5 worm cellular contexts compared by ENCODE assay signal in the genomic region with DNA sequence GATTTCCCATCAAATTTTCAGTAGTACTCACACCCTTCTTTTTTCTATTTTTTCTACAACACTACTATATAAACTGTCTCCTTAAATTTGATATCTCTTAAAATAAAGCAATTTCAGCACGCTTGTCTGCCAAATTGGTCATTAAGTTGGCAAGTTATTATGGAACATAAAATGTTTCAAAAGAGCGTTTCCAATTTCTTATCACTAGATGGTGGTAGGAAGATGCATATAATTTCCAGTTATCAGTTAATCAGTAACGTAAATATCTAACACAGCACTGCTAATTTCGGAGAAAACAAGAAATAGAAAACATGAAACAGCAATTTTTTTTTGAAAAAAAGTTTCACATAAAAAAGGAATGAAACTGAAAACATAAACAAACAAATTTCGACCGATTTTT.
TF ChIP-seq lines count a peak whose summit lies in the region.

No protein-coding gene starts in this region.

TF ChIP-seq in whole organism, L2 larva, 48 proteins besides CTCF, POLR2A, EP300 and RAD21:
- TF ChIP-seq unc-39 (tag; optimal IDR thresholded peaks at IDR 0.05; lab: Kevin White, UChicago) (no peak), sem-4 (tag; optimal IDR thresholded peaks at IDR 0.05; lab: Kevin White, UChicago) (no peak), nhr-237 (tag; optimal IDR thresholded peaks at IDR 0.05; lab: Kevin White, UChicago) (no peak), fos-1 (tag; optimal IDR thresholded peaks at IDR 0.05; lab: Kevin White, UChicago) (peak; percentile 4), ceh-16 (tag; optimal IDR thresholded peaks at IDR 0.05; lab: Kevin White, UChicago) (no peak), sma-9 (GFP tag; optimal IDR thresholded peaks at IDR 0.05; lab: Kevin White, UChicago) (no peak), sma-9 (tag; optimal IDR thresholded peaks at IDR 0.05; lab: Kevin White, UChicago) (no peak), gmeb-1 (tag; optimal IDR thresholded peaks at IDR 0.05; lab: Kevin White, UChicago) (no peak)

TF ChIP-seq in whole organism, L3 larva, 47 proteins besides CTCF, POLR2A, EP300 and RAD21:
- TF ChIP-seq sea-2 (GFP tag; optimal IDR thresholded peaks at IDR 0.05; lab: Kevin White, UChicago) (no peak), mml-1 (tag; optimal IDR thresholded peaks at IDR 0.05; lab: Kevin White, UChicago) (no peak), ceh-82 (tag; optimal IDR thresholded peaks at IDR 0.05; lab: Kevin White, UChicago) (no peak), egl-27 (tag; optimal IDR thresholded peaks at IDR 0.05; lab: Kevin White, UChicago) (no peak), elt-2 (tag; optimal IDR thresholded peaks at IDR 0.05; lab: Kevin White, UChicago) (peak; percentile 14), nhr-12 (tag; optimal IDR thresholded peaks at IDR 0.05; lab: Kevin White, UChicago) (no peak), fkh-10 (GFP tag; optimal IDR thresholded peaks at IDR 0.05; lab: Kevin White, UChicago) (peak; percentile 12), ceh-9 (tag; optimal IDR thresholded peaks at IDR 0.05; lab: Kevin White, UChicago) (no peak)

TF ChIP-seq in whole organism, L4 larva, 104 proteins besides CTCF, POLR2A, EP300 and RAD21:
- TF ChIP-seq zfp-2 (tag; optimal IDR thresholded peaks at IDR 0.05; lab: Kevin White, UChicago) (no peak), daf-16 (GFP tag; optimal IDR thresholded peaks at IDR 0.05; lab: Kevin White, UChicago) (no peak), daf-16 (tag; optimal IDR thresholded peaks at IDR 0.05; lab: Kevin White, UChicago) (peak; percentile 51), dpl-1 (GFP tag; optimal IDR thresholded peaks at IDR 0.05; lab: Kevin White, UChicago) (no peak)

TF ChIP-seq in whole organism, late embryonic, 69 proteins besides CTCF, POLR2A, EP300 and RAD21:
- TF ChIP-seq ceh-14 (tag; optimal IDR thresholded peaks at IDR 0.05; lab: Kevin White, UChicago): no peak
- no peak for TF ChIP-seq ahr-1 (tag; optimal IDR thresholded peaks at IDR 0.05; lab: Kevin White, UChicago)
- no peak for TF ChIP-seq F13H6.1 (tag; optimal IDR thresholded peaks at IDR 0.05; lab: Kevin White, UChicago)
- TF ChIP-seq elt-2 (tag; optimal IDR thresholded peaks at IDR 0.05; lab: Kevin White, UChicago): peak; percentile 74
- no peak for TF ChIP-seq ref-2 (tag; optimal IDR thresholded peaks at IDR 0.05; lab: Kevin White, UChicago)
- no peak for TF ChIP-seq ceh-48 (tag; optimal IDR thresholded peaks at IDR 0.05; lab: Kevin White, UChicago)
- TF ChIP-seq ceh-34 (tag; optimal IDR thresholded peaks at IDR 0.05; lab: Kevin White, UChicago): no peak

TF ChIP-seq in whole organism, mixed stage, embryonic, 35 proteins besides CTCF, POLR2A, EP300 and RAD21:
- TF ChIP-seq ceh-39 (tag; optimal IDR thresholded peaks at IDR 0.05; lab: Kevin White, UChicago) (no peak), lsy-2 (tag; optimal IDR thresholded peaks at IDR 0.05; lab: Kevin White, UChicago) (no peak), ces-1 (GFP tag; optimal IDR thresholded peaks at IDR 0.05; lab: Kevin White, UChicago) (peak; percentile 4), zip-8 (tag; optimal IDR thresholded peaks at IDR 0.05; lab: Kevin White, UChicago) (no peak)
